Fruit fly (Drosophila melanogaster) whole organism, embryonic: Measurements from ENCODE around the gene Blimp-1.

Experiments used
- Aef1 ChIP-seq: fragments of 200-800 bp; sonication (Bioruptor generic); IDR thresholded peaks from 3 replicates; pipeline ENCODE4 v1.3.6; 2022; ENCODE audit warnings: missing biosample characterization, missing genetic modification characterization
- Atf3 ChIP-seq: fragments of 200-800 bp; sonication (Bioruptor generic); optimal IDR thresholded peaks from 3 replicates; lab custom pipeline; 2016; ENCODE audit warnings: missing biosample characterization, missing genetic modification characterization
- Atf6 ChIP-seq: fragments of 200-800 bp; sonication (Bioruptor generic); IDR thresholded peaks from 2 replicates; pipeline ENCODE4 v1.3.6; 2022; ENCODE audit warnings: missing biosample characterization, missing genetic modification characterization
- B-H1 ChIP-seq: fragments of 200-800 bp; sonication (Bioruptor generic); IDR thresholded peaks from 3 replicates; pipeline ENCODE4 v1.3.6; 2022; ENCODE audit warnings: missing biosample characterization, missing genetic modification characterization
- BEAF-32 ChIP-seq: fragments of 200-800 bp; sonication (Bioruptor generic); optimal IDR thresholded peaks from 3 replicates; lab custom pipeline; 2017; ENCODE audit warnings: missing biosample characterization, missing genetic modification characterization, mild to moderate bottlenecking, moderate library complexity, missing genetic modification reagents
- C15 ChIP-seq: fragments of 200-800 bp; sonication (Bioruptor generic); IDR thresholded peaks from 3 replicates; pipeline ENCODE4 v1.3.6; 2022; ENCODE audit warnings: missing biosample characterization, missing genetic modification characterization
- CG12155 ChIP-seq: fragments of 200-800 bp; sonication (Bioruptor generic); optimal IDR thresholded peaks from 3 replicates; lab custom pipeline; 2016; ENCODE audit warnings: missing biosample characterization, missing genetic modification characterization
- CG1233 ChIP-seq: fragments of 200-800 bp; sonication (Bioruptor generic); optimal IDR thresholded peaks from 4 replicates; lab custom pipeline; 2018; ENCODE audit warnings: missing biosample characterization, mild to moderate bottlenecking, missing genetic modification characterization
- CG13123 ChIP-seq: fragments of 200-800 bp; sonication (Bioruptor generic); optimal IDR thresholded peaks from 2 replicates; lab custom pipeline; 2016; ENCODE audit warnings: missing biosample characterization, missing genetic modification characterization
- CG13894 ChIP-seq: fragments of 200-800 bp; sonication (Bioruptor generic); optimal IDR thresholded peaks from 3 replicates; lab custom pipeline; 2018; ENCODE audit warnings: missing biosample characterization, mild to moderate bottlenecking, missing genetic modification characterization, moderate library complexity
- CG17612 ChIP-seq: fragments of 200-800 bp; sonication (Bioruptor generic); IDR thresholded peaks from 2 replicates; pipeline ENCODE4 v1.3.6; 2022; ENCODE audit warnings: missing biosample characterization, missing genetic modification characterization
- CG17829 ChIP-seq: fragments of 200-800 bp; optimal IDR thresholded peaks from 2 replicates; lab custom pipeline; 2019; ENCODE audit warnings: missing biosample characterization, mild to moderate bottlenecking, missing genetic modification characterization, moderate library complexity
- CG2120 ChIP-seq: fragments of 200-800 bp; sonication (Bioruptor generic); optimal IDR thresholded peaks from 3 replicates; lab custom pipeline; 2016; ENCODE audit warnings: missing biosample characterization, missing genetic modification characterization
- CG2875 ChIP-seq: fragments of 200-800 bp; sonication (Bioruptor generic); optimal IDR thresholded peaks from 2 replicates; lab custom pipeline; 2017; ENCODE audit warnings: missing biosample characterization, mild to moderate bottlenecking, missing genetic modification characterization, missing genetic modification reagents
- CG30403 ChIP-seq: fragments of 200-800 bp; sonication (Bioruptor generic); optimal IDR thresholded peaks from 3 replicates; lab custom pipeline; 2016; ENCODE audit warnings: missing biosample characterization, missing genetic modification characterization
- CG3847 ChIP-seq: fragments of 200-800 bp; sonication (Bioruptor generic); IDR thresholded peaks from 2 replicates; pipeline ENCODE4 v1.3.6; 2022; ENCODE audit warnings: missing biosample characterization, missing genetic modification characterization
- CG3995 ChIP-seq: fragments of 200-800 bp; sonication (Bioruptor generic); optimal IDR thresholded peaks from 3 replicates; lab custom pipeline; 2016; ENCODE audit warnings: missing biosample characterization, missing genetic modification characterization
- CG5245 ChIP-seq: fragments of 200-800 bp; sonication (Bioruptor generic); optimal IDR thresholded peaks from 3 replicates; lab custom pipeline; 2016; ENCODE audit warnings: missing biosample characterization, missing genetic modification characterization
- CG6254 ChIP-seq: fragments of 200-800 bp; sonication (Bioruptor generic); optimal IDR thresholded peaks from 3 replicates; lab custom pipeline; 2017; ENCODE audit warnings: mild to moderate bottlenecking, missing biosample characterization, missing genetic modification reagents, missing genetic modification characterization
- CG6813 ChIP-seq: fragments of 200-800 bp; sonication (Bioruptor generic); optimal IDR thresholded peaks from 2 replicates; lab custom pipeline; 2017; ENCODE audit warnings: missing biosample characterization, missing genetic modification characterization, mild to moderate bottlenecking, moderate library complexity, missing genetic modification reagents
- CG8089 ChIP-seq: fragments of 200-800 bp; sonication (Bioruptor generic); optimal IDR thresholded peaks from 3 replicates; lab custom pipeline; 2016; ENCODE audit warnings: missing biosample characterization, missing genetic modification characterization
- CG9727 ChIP-seq: fragments of 200-800 bp; sonication (Bioruptor generic); optimal IDR thresholded peaks from 3 replicates; lab custom pipeline; 2017; ENCODE audit warnings: missing biosample characterization, mild to moderate bottlenecking, missing genetic modification characterization
- D19A ChIP-seq: fragments of 200-800 bp; optimal IDR thresholded peaks from 3 replicates; lab custom pipeline; 2019; ENCODE audit warnings: missing biosample characterization, mild to moderate bottlenecking, missing genetic modification characterization, moderate library complexity
- Dek ChIP-seq: fragments of 200-800 bp; sonication (Bioruptor generic); optimal IDR thresholded peaks from 3 replicates; lab custom pipeline; 2019; ENCODE audit warnings: missing biosample characterization, mild to moderate bottlenecking, missing genetic modification characterization, moderate library complexity
- Dfd ChIP-seq, 2 experiments: fragments of >200 bp; optimal IDR thresholded peaks; 2 replicates each; lab custom pipeline; 2017; ENCODE audit warnings: missing biosample characterization in 2 of 2, missing genetic modification characterization in 2 of 2
- Dip2 ChIP-seq: fragments of 200-800 bp; sonication (Bioruptor generic); IDR thresholded peaks from 2 replicates; pipeline ENCODE4 v1.3.6; 2022; ENCODE audit warnings: missing biosample characterization, missing genetic modification characterization
- ERR ChIP-seq: fragments of 200-800 bp; sonication (Bioruptor generic); optimal IDR thresholded peaks from 2 replicates; lab custom pipeline; 2016; ENCODE audit warnings: missing biosample characterization, missing genetic modification characterization
- Hr39 ChIP-seq: fragments of >200 bp; optimal IDR thresholded peaks from 2 replicates; lab custom pipeline; 2017
- Lim3 ChIP-seq: fragments of 200-800 bp; sonication (Bioruptor generic); IDR thresholded peaks from 2 replicates; pipeline ENCODE4 v1.3.6; 2022; ENCODE audit warnings: missing biosample characterization, missing genetic modification characterization
- Mes4 ChIP-seq: fragments of 200-800 bp; sonication (Bioruptor generic); optimal IDR thresholded peaks from 2 replicates; lab custom pipeline; 2016; ENCODE audit warnings: missing biosample characterization, missing genetic modification characterization
- Nf-YB ChIP-seq: fragments of 200-800 bp; sonication (Bioruptor generic); optimal IDR thresholded peaks from 3 replicates; lab custom pipeline; 2019; ENCODE audit warnings: missing biosample characterization, mild to moderate bottlenecking, missing genetic modification characterization, moderate library complexity
- Oaz ChIP-seq: fragments of 200-800 bp; sonication (Bioruptor generic); IDR thresholded peaks from 2 replicates; pipeline ENCODE4 v1.3.6; 2022; ENCODE audit warnings: missing biosample characterization, missing genetic modification characterization
- Rx ChIP-seq: fragments of 200-800 bp; sonication (Bioruptor generic); IDR thresholded peaks from 2 replicates; pipeline ENCODE4 v1.3.6; 2022; ENCODE audit warnings: missing biosample characterization, missing genetic modification characterization
- Six4 ChIP-seq: fragments of 200-800 bp; sonication (Bioruptor generic); optimal IDR thresholded peaks from 2 replicates; lab custom pipeline; 2016; ENCODE audit warnings: missing biosample characterization, missing genetic modification characterization
- ato ChIP-seq: fragments of 200-800 bp; sonication (Bioruptor generic); IDR thresholded peaks from 2 replicates; pipeline ENCODE4 v1.3.6; 2022; ENCODE audit warnings: missing biosample characterization, missing genetic modification characterization; ENCODE audit not compliant: partially characterized antibody
- br ChIP-seq: fragments of >200 bp; optimal IDR thresholded peaks from 2 replicates; lab custom pipeline; 2017
- chm ChIP-seq: fragments of 200-800 bp; sonication (Bioruptor generic); IDR thresholded peaks from 2 replicates; pipeline ENCODE4 v1.3.6; 2022; ENCODE audit warnings: missing biosample characterization, missing genetic modification characterization
- croc ChIP-seq: fragments of 200-800 bp; sonication (Bioruptor generic); conservative IDR thresholded peaks from 3 replicates; pipeline ENCODE4 v1.3.6; 2022; ENCODE audit warnings: missing biosample characterization, missing genetic modification characterization
- en ChIP-seq: fragments of 200-800 bp; sonication (Bioruptor generic); optimal IDR thresholded peaks from 2 replicates; lab custom pipeline; 2016; ENCODE audit warnings: missing biosample characterization, missing genetic modification characterization
- exex ChIP-seq: fragments of 200-800 bp; sonication (Bioruptor generic); optimal IDR thresholded peaks from 4 replicates; lab custom pipeline; 2018; ENCODE audit warnings: missing biosample characterization, mild to moderate bottlenecking, missing genetic modification characterization, moderate library complexity
- gce ChIP-seq: fragments of 200-800 bp; sonication (Bioruptor generic); IDR thresholded peaks from 3 replicates; pipeline ENCODE4 v1.3.6; 2022; ENCODE audit warnings: missing biosample characterization, missing genetic modification characterization
- gt ChIP-seq: fragments of 200-800 bp; sonication (Bioruptor generic); IDR thresholded peaks from 2 replicates; pipeline ENCODE4 v1.3.6; 2022; ENCODE audit warnings: missing biosample characterization, missing genetic modification characterization
- ham ChIP-seq: fragments of 200-800 bp; sonication (Bioruptor generic); IDR thresholded peaks from 2 replicates; pipeline ENCODE4 v1.3.6; 2022; ENCODE audit warnings: missing biosample characterization, missing genetic modification characterization
- hb ChIP-seq: fragments of 200-800 bp; sonication (Bioruptor generic); IDR thresholded peaks from 3 replicates; pipeline ENCODE4 v1.3.6; 2022; ENCODE audit warnings: missing biosample characterization, missing genetic modification characterization; ENCODE audit not compliant: partially characterized antibody
- jumu ChIP-seq: fragments of 200-800 bp; sonication (Bioruptor generic); optimal IDR thresholded peaks from 3 replicates; lab custom pipeline; 2016; ENCODE audit warnings: missing biosample characterization, missing genetic modification characterization
- odd ChIP-seq: fragments of 200-800 bp; sonication (Bioruptor generic); optimal IDR thresholded peaks from 2 replicates; lab custom pipeline; 2017; ENCODE audit warnings: missing biosample characterization, mild to moderate bottlenecking, missing genetic modification characterization
- pita ChIP-seq: fragments of 200-800 bp; sonication (Bioruptor generic); optimal IDR thresholded peaks from 2 replicates; lab custom pipeline; 2017; ENCODE audit warnings: missing biosample characterization, mild to moderate bottlenecking, missing genetic modification characterization
- ranshi ChIP-seq: fragments of 200-800 bp; sonication (Bioruptor generic); IDR thresholded peaks from 2 replicates; pipeline ENCODE4 v1.3.6; 2022; ENCODE audit warnings: missing biosample characterization, missing genetic modification characterization
- salm ChIP-seq: fragments of 200-800 bp; sonication (Bioruptor generic); optimal IDR thresholded peaks from 2 replicates; lab custom pipeline; 2018; ENCODE audit warnings: missing biosample characterization, mild to moderate bottlenecking, missing genetic modification characterization
- sens ChIP-seq: fragments of 200-800 bp; sonication (Bioruptor generic); peaks from one replicate; lab custom pipeline; 2016; ENCODE audit warnings: missing biosample characterization, missing genetic modification characterization
- slou ChIP-seq: fragments of 200-800 bp; sonication (Bioruptor generic); optimal IDR thresholded peaks from 3 replicates; lab custom pipeline; 2016; ENCODE audit warnings: missing biosample characterization, missing genetic modification characterization
- vnd ChIP-seq: fragments of 200-800 bp; sonication (Bioruptor generic); IDR thresholded peaks from 3 replicates; pipeline ENCODE4 v1.3.6; 2022; ENCODE audit warnings: missing biosample characterization, missing genetic modification characterization; ENCODE audit not compliant: partially characterized antibody

Gene Blimp-1

dm6 chr3L:5611732-5612250 lies 19.0 kb upstream of the Blimp-1 start (continued):
- TF ChIP-seq sens (peak; percentile 88), CG3847 (peak; percentile 47), salm (tag; lab: Kevin White, UChicago) (peak; percentile 85), ERR (GFP tag; lab: Kevin White, UChicago) (no peak), CG6813 (GFP tag; lab: Kevin White, UChicago) (peak; percentile 75), C15 (GFP tag; lab: Robert Waterston, UW) (no peak), CG2875 (GFP tag; lab: Kevin White, UChicago) (peak; percentile 83), Dfd (GFP tag; optimal IDR thresholded peaks at IDR 0.05; lab: Kevin White, UChicago) (no peak), CG2120 (GFP tag; lab: Kevin White, UChicago) (peak; percentile 29), exex (tag; lab: Kevin White, UChicago) (no peak), chm (GFP tag; lab: Robert Waterston, UW) (no peak; the same call in 1 of the 2 replicates), Dek (tag; lab: Kevin White, UChicago) (peak; percentile 70), gt (GFP tag; lab: Robert Waterston, UW) (peak; percentile 36; the same call in 1 of the 2 replicates), en (GFP tag; lab: Kevin White, UChicago) (peak; percentile 33), ham (no peak), Mes4 (peak; percentile 51), CG13894 (no peak), D19A (tag; lab: Kevin White, UChicago) (peak; percentile 88), odd (GFP tag; lab: Kevin White, UChicago) (peak; percentile 74), Atf6 (peak; percentile 41; the same call in 1 of the 2 replicates), Hr39 (lab: Kevin White, UChicago) (no peak), CG3995 (GFP tag; lab: Kevin White, UChicago) (no peak), vnd (GFP tag; lab: Robert Waterston, UW) (no peak), CG8089 (GFP tag; lab: Kevin White, UChicago) (peak; percentile 29), croc (GFP tag; lab: Robert Waterston, UW) (peak; percentile 78), Aef1 (GFP tag; lab: Robert Waterston, UW) (0 out of 3 replicates have a peak, but pooled peaks have one; percentile 48), CG17829 (peak; percentile 91), jumu (GFP tag; lab: Kevin White, UChicago) (peak; percentile 50), Dip2 (no peak), CG17612 (GFP tag; lab: Robert Waterston, UW) (no peak), Atf3 (GFP tag; lab: Kevin White, UChicago) (no peak), slou (no peak), B-H1 (peak; percentile 55; the same call in 2 of the 3 replicates), CG6254 (GFP tag; lab: Kevin White, UChicago) (peak; percentile 77), gce (GFP tag; lab: Robert Waterston, UW) (0 out of 3 replicates have a peak, but pooled peaks have one; percentile 57), CG12155 (GFP tag; lab: Kevin White, UChicago) (peak; percentile 43), CG1233 (GFP tag; lab: Kevin White, UChicago) (peak; percentile 76), Oaz (no peak), CG13123 (GFP tag; lab: Kevin White, UChicago) (peak; percentile 31), CG5245 (GFP tag; lab: Kevin White, UChicago) (peak; percentile 61), Lim3 (GFP tag; lab: Robert Waterston, UW) (no peak), CG30403 (GFP tag; lab: Kevin White, UChicago) (peak; percentile 82), CG9727 (peak; percentile 72), Rx (GFP tag; lab: Robert Waterston, UW) (0 out of 2 replicates have a peak, but pooled peaks have one; percentile 31), ranshi (GFP tag; lab: Robert Waterston, UW) (peak; percentile 61; the same call in 1 of the 2 replicates), br (lab: Kevin White, UChicago) (no peak), hb (GFP tag; lab: Robert Waterston, UW) (no peak), Nf-YB (GFP tag; lab: Kevin White, UChicago) (peak; percentile 77), pita (GFP tag; lab: Kevin White, UChicago) (no peak), Six4 (peak; percentile 78), ato (GFP tag; lab: Robert Waterston, UW) (no peak), BEAF-32 (GFP tag; lab: Kevin White, UChicago) (no peak)
